Worm (Caenorhabditis elegans): ENCODE data around the gene ZK1058.3.

DNA sequence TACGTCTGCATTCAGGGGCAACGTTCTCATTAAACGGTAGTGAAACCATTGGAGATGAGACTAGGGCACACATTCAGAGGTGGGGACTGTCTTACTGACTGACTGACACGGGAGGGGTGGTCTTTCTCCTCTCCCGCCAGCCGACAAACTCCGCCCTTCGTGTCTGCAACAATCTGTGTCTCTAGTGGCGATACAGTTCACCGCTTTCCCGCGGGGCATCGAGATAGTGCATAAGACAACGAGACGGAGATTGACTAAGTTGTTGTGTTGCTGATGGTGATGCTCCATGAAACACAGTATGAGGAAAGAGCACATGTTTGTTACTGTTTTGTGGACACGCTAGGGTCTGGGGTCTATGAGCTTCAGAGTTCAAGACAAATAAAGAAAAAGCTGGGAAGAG is 45.2 kb upstream of the ZK1058.3 start:
- no peak for TF ChIP-seq ceh-16 (tag; optimal IDR thresholded peaks at IDR 0.05)
- TF ChIP-seq R02D3.7 (tag; optimal IDR thresholded peaks at IDR 0.05) = no peak
- no peak for TF ChIP-seq sem-4 (tag; optimal IDR thresholded peaks at IDR 0.05)

Data from whole organism, L2 larva.